Worm (Caenorhabditis elegans): ENCODE measurements around the gene F56F10.1.

ce11 chrX:853604-854003, 18.8 kb upstream of the F56F10.1 start:
- TF ChIP-seq ttx-3 (tag; optimal IDR thresholded peaks at IDR 0.05), result no peak
- TF ChIP-seq ama-1 (optimal IDR thresholded peaks at IDR 0.05), result no peak
- no peak for TF ChIP-seq nhr-11 (tag; optimal IDR thresholded peaks at IDR 0.05)
- no peak for TF ChIP-seq dve-1 (tag; optimal IDR thresholded peaks at IDR 0.05)
- TF ChIP-seq sox-4 (tag; optimal IDR thresholded peaks at IDR 0.05), result no peak
- TF ChIP-seq dmd-4 (tag; optimal IDR thresholded peaks at IDR 0.05; ENCODE audit: borderline replicate concordance), result no peak
- no peak for TF ChIP-seq pha-4 (tag; optimal IDR thresholded peaks at IDR 0.05)
- no peak for TF ChIP-seq hlh-13 (GFP tag; optimal IDR thresholded peaks at IDR 0.05)
- no peak for TF ChIP-seq odd-2 (tag; optimal IDR thresholded peaks at IDR 0.05)
- TF ChIP-seq ztf-16 (tag; optimal IDR thresholded peaks at IDR 0.05), result no peak
- no peak for TF ChIP-seq C08G9.2 (tag; optimal IDR thresholded peaks at IDR 0.05)
- TF ChIP-seq pag-3 (tag; optimal IDR thresholded peaks at IDR 0.05; ENCODE audit: borderline replicate concordance), result no peak
- TF ChIP-seq rnt-1 (tag; optimal IDR thresholded peaks at IDR 0.05), result no peak
